Worm (Caenorhabditis elegans) whole organism, L1 larva: Measurements from ENCODE around the gene hsp-16.2.

Source experiments
- blmp-1 ChIP-seq: fragments of 150-350 bp; optimal IDR thresholded peaks from 2 replicates; lab custom pipeline; 2014; ENCODE audit warnings: missing biosample characterization, missing genetic modification characterization
- ceh-8 ChIP-seq: fragments of 200-800 bp; sonication (Bioruptor generic); optimal IDR thresholded peaks from 2 replicates; lab custom pipeline; 2018; ENCODE audit warnings: mild to moderate bottlenecking, missing genetic modification characterization, moderate library complexity, missing compliant biosample characterization
- ceh-88 ChIP-seq: fragments of 200-800 bp; sonication (Bioruptor generic); IDR thresholded peaks from 2 replicates; pipeline ENCODE4 v1.3.6; 2022; ENCODE audit warnings: missing genetic modification characterization, missing compliant biosample characterization
- dpl-1 ChIP-seq, 3 experiments: fragments of 150-350 bp in 2 of 3; sonication (generic microtip) in 1 of 3; optimal IDR thresholded peaks; 2 replicates each; lab custom pipeline; 2014 to 2017; ENCODE audit warnings: missing biosample characterization in 3 of 3, missing genetic modification characterization in 3 of 3, missing genetic modification reagents in 3 of 3
- fkh-8 ChIP-seq: sonication (generic microtip); optimal IDR thresholded peaks from 2 replicates; lab custom pipeline; 2016; ENCODE audit warnings: mild to moderate bottlenecking, missing genetic modification characterization, missing compliant biosample characterization
- fos-1 ChIP-seq: fragments of 150-350 bp; optimal IDR thresholded peaks from 2 replicates; lab custom pipeline; 2014; ENCODE audit warnings: missing biosample characterization, missing genetic modification characterization
- jun-1 ChIP-seq: fragments of 150-350 bp; optimal IDR thresholded peaks from 2 replicates; lab custom pipeline; 2014; ENCODE audit warnings: missing biosample characterization, missing genetic modification reagents, missing genetic modification characterization
- lin-15B ChIP-seq: fragments of 150-350 bp; sonication (generic microtip); optimal IDR thresholded peaks from 3 replicates; lab custom pipeline; 2014; ENCODE audit warnings: missing biosample characterization, missing genetic modification characterization
- lin-39 ChIP-seq: fragments of 150-350 bp; optimal IDR thresholded peaks from 2 replicates; lab custom pipeline; 2014; ENCODE audit warnings: missing biosample characterization, missing genetic modification reagents, missing genetic modification characterization
- lsy-2 ChIP-seq, 2 experiments: fragments of 150-350 bp; optimal IDR thresholded peaks; 2 replicates each; lab custom pipeline; 2014; ENCODE audit warnings: missing biosample characterization in 2 of 2, missing genetic modification characterization in 2 of 2
- nhr-237 ChIP-seq: fragments of 150-350 bp; optimal IDR thresholded peaks from 2 replicates; lab custom pipeline; 2014; ENCODE audit warnings: missing biosample characterization, missing genetic modification characterization
- pax-3 ChIP-seq: fragments of 200-800 bp; sonication (Bioruptor generic); optimal IDR thresholded peaks from 2 replicates; lab custom pipeline; 2018; ENCODE audit warnings: mild to moderate bottlenecking, missing genetic modification characterization, moderate library complexity, missing compliant biosample characterization
- skn-1 ChIP-seq: fragments of 150-350 bp; optimal IDR thresholded peaks from 2 replicates; lab custom pipeline; 2014; ENCODE audit warnings: missing biosample characterization, missing genetic modification characterization
- zip-4 ChIP-seq: fragments of 200-800 bp; sonication (Bioruptor generic); optimal IDR thresholded peaks from 2 replicates; lab custom pipeline; 2018; ENCODE audit warnings: mild to moderate bottlenecking, missing genetic modification characterization, moderate library complexity, missing compliant biosample characterization

- TF ChIP-seq skn-1 (tag; lab: Kevin White, UChicago), result no peak
- TF ChIP-seq dpl-1 (GFP tag; optimal IDR thresholded peaks at IDR 0.05; lab: Kevin White, UChicago), result no peak
- no peak for TF ChIP-seq nhr-237
- TF ChIP-seq zip-4 (GFP tag; lab: Kevin White, UChicago), result no peak
- TF ChIP-seq lin-39 (tag; lab: Kevin White, UChicago), result no peak
- no peak for TF ChIP-seq pax-3
- no peak for TF ChIP-seq jun-1 (tag; lab: Kevin White, UChicago)
- TF ChIP-seq ceh-88 (GFP tag; lab: Robert Waterston, UW), result no peak
- TF ChIP-seq ceh-8 (GFP tag; lab: Kevin White, UChicago), result no peak
- no peak for TF ChIP-seq fos-1 (tag; lab: Kevin White, UChicago)
- no peak for TF ChIP-seq lin-15B (tag; lab: Kevin White, UChicago)
- TF ChIP-seq lsy-2 (tag; optimal IDR thresholded peaks at IDR 0.05; lab: Kevin White, UChicago), result no peak
- no peak for TF ChIP-seq blmp-1 (tag; lab: Kevin White, UChicago)
- TF ChIP-seq fkh-8, result no peak
Measured at ce11 chrV:1788157-1788556, 16.6 kb downstream of the hsp-16.2 start, which contains the start of gene F36H9.2.
